Worm (Caenorhabditis elegans) whole organism, L2 larva: ENCODE data around the gene vglu-3.

Source experiments
- C34F6.9 ChIP-seq: fragments of 150-350 bp; optimal IDR thresholded peaks from 2 replicates; lab custom pipeline; 2014; ENCODE audit warnings: missing biosample characterization, missing genetic modification characterization
- F13H6.1 ChIP-seq: sonication (generic microtip); optimal IDR thresholded peaks from 2 replicates; lab custom pipeline; 2016; ENCODE audit warnings: missing genetic modification characterization, missing compliant biosample characterization
- R02D3.7 ChIP-seq: fragments of 150-350 bp; optimal IDR thresholded peaks from 2 replicates; lab custom pipeline; 2014; ENCODE audit warnings: missing biosample characterization, missing genetic modification characterization
- Y55F3AM.14 ChIP-seq: fragments of 200-800 bp; sonication (Bioruptor generic); optimal IDR thresholded peaks from 2 replicates; lab custom pipeline; 2018; ENCODE audit warnings: mild to moderate bottlenecking, missing genetic modification characterization, missing compliant biosample characterization
- ZK546.5 ChIP-seq: sonication (generic microtip); optimal IDR thresholded peaks from 2 replicates; lab custom pipeline; 2017; ENCODE audit warnings: missing biosample characterization, missing genetic modification characterization
- alr-1 ChIP-seq: fragments of 150-350 bp; optimal IDR thresholded peaks from 2 replicates; lab custom pipeline; 2014; ENCODE audit warnings: missing biosample characterization, missing genetic modification characterization
- aly-2 ChIP-seq: fragments of 150-350 bp; optimal IDR thresholded peaks from 2 replicates; lab custom pipeline; 2014; ENCODE audit warnings: missing biosample characterization, missing genetic modification characterization
- ama-1 ChIP-seq: fragments of 150-350 bp; optimal IDR thresholded peaks from 2 replicates; lab custom pipeline; 2018; ENCODE audit warnings: inconsistent platforms
- ceh-16 ChIP-seq: fragments of 150-350 bp; optimal IDR thresholded peaks from 2 replicates; lab custom pipeline; 2014; ENCODE audit warnings: missing biosample characterization, missing genetic modification characterization
- ceh-82 ChIP-seq: fragments of 150-350 bp; optimal IDR thresholded peaks from 2 replicates; lab custom pipeline; 2014; ENCODE audit warnings: missing biosample characterization, missing genetic modification characterization
- crh-2 ChIP-seq: sonication (generic microtip); optimal IDR thresholded peaks from 2 replicates; lab custom pipeline; 2017; ENCODE audit warnings: missing biosample characterization, missing genetic modification characterization
- egl-27 ChIP-seq: sonication (generic microtip); optimal IDR thresholded peaks from 3 replicates; lab custom pipeline; 2017; ENCODE audit warnings: missing biosample characterization, missing genetic modification reagents, missing genetic modification characterization
- elt-1 ChIP-seq: fragments of 150-350 bp; optimal IDR thresholded peaks from 2 replicates; lab custom pipeline; 2014; ENCODE audit warnings: missing biosample characterization, missing genetic modification characterization
- fos-1 ChIP-seq: fragments of 150-350 bp; optimal IDR thresholded peaks from 2 replicates; lab custom pipeline; 2014; ENCODE audit warnings: missing biosample characterization, missing genetic modification characterization
- lin-11 ChIP-seq: fragments of 150-350 bp; sonication (generic microtip); optimal IDR thresholded peaks from 2 replicates; lab custom pipeline; 2014; ENCODE audit warnings: missing biosample characterization, missing genetic modification characterization, inconsistent platforms, mixed read lengths
- lin-39 ChIP-seq: fragments of 150-350 bp; optimal IDR thresholded peaks from 2 replicates; lab custom pipeline; 2014; ENCODE audit warnings: missing biosample characterization, missing genetic modification reagents, missing genetic modification characterization
- lsy-2 ChIP-seq, 2 experiments: fragments of 150-350 bp in 1 of 2; sonication (generic microtip) in 1 of 2; optimal IDR thresholded peaks; 2 replicates each; lab custom pipeline; 2014 to 2017; ENCODE audit warnings: missing biosample characterization in 2 of 2, missing genetic modification characterization in 2 of 2
- mab-5 ChIP-seq: fragments of 150-350 bp; optimal IDR thresholded peaks from 2 replicates; lab custom pipeline; 2014; ENCODE audit warnings: missing biosample characterization, missing genetic modification characterization
- mdl-1 ChIP-seq, 2 experiments: fragments of 150-350 bp in 1 of 2; sonication (generic microtip) in 1 of 2; optimal IDR thresholded peaks; 2 replicates each; lab custom pipeline; 2017; ENCODE audit warnings: missing biosample characterization in 2 of 2, missing genetic modification characterization in 2 of 2
- nhr-12 ChIP-seq: fragments of 150-350 bp; optimal IDR thresholded peaks from 2 replicates; lab custom pipeline; 2014; ENCODE audit warnings: missing biosample characterization, missing genetic modification characterization
- nhr-129 ChIP-seq: fragments of 150-350 bp; optimal IDR thresholded peaks from 2 replicates; lab custom pipeline; 2014; ENCODE audit warnings: missing biosample characterization, missing genetic modification characterization
- nhr-21 ChIP-seq: fragments of 150-350 bp; optimal IDR thresholded peaks from 2 replicates; lab custom pipeline; 2014; ENCODE audit warnings: missing biosample characterization, missing genetic modification characterization
- nhr-237 ChIP-seq: fragments of 150-350 bp; optimal IDR thresholded peaks from 2 replicates; lab custom pipeline; 2014; ENCODE audit warnings: missing biosample characterization, missing genetic modification characterization
- nhr-77 ChIP-seq: fragments of 150-350 bp; optimal IDR thresholded peaks from 2 replicates; lab custom pipeline; 2014; ENCODE audit warnings: missing biosample characterization, missing genetic modification characterization
- peb-1 ChIP-seq: fragments of 150-350 bp; optimal IDR thresholded peaks from 2 replicates; lab custom pipeline; 2014; ENCODE audit warnings: missing biosample characterization, missing genetic modification characterization
- sem-4 ChIP-seq: fragments of 150-350 bp; optimal IDR thresholded peaks from 2 replicates; lab custom pipeline; 2014; ENCODE audit warnings: missing biosample characterization, missing genetic modification reagents, missing genetic modification characterization
- sma-3 ChIP-seq: sonication (generic microtip); optimal IDR thresholded peaks from 2 replicates; lab custom pipeline; 2016; ENCODE audit warnings: missing genetic modification reagents, missing genetic modification characterization, missing compliant biosample characterization
- sma-9 ChIP-seq, 2 experiments: fragments of 150-350 bp in 1 of 2; sonication (generic microtip) in 1 of 2; optimal IDR thresholded peaks; 2 replicates each; lab custom pipeline; 2014 to 2016; ENCODE audit warnings: missing genetic modification characterization in 2 of 2, mild to moderate bottlenecking in 1 of 2, missing biosample characterization in 1 of 2, missing compliant biosample characterization in 1 of 2, missing genetic modification reagents in 1 of 2, moderate library complexity in 1 of 2
- snpc-4 ChIP-seq: fragments of 150-350 bp; optimal IDR thresholded peaks from 2 replicates; lab custom pipeline; 2014; ENCODE audit warnings: missing biosample characterization, missing genetic modification characterization
- unc-39 ChIP-seq: fragments of 150-350 bp; optimal IDR thresholded peaks from 2 replicates; lab custom pipeline; 2014; ENCODE audit warnings: missing biosample characterization, missing genetic modification characterization
- unc-55 ChIP-seq: fragments of 150-350 bp; sonication (generic microtip); optimal IDR thresholded peaks from 3 replicates; lab custom pipeline; 2014; ENCODE audit warnings: missing biosample characterization, missing genetic modification reagents, missing genetic modification characterization
- unc-62 ChIP-seq: fragments of 150-350 bp; optimal IDR thresholded peaks from 2 replicates; lab custom pipeline; 2014; ENCODE audit warnings: missing biosample characterization, missing genetic modification reagents, missing genetic modification characterization
- zag-1 ChIP-seq: fragments of 150-350 bp; optimal IDR thresholded peaks from 2 replicates; lab custom pipeline; 2014; ENCODE audit warnings: missing biosample characterization, missing genetic modification characterization
- ztf-11 ChIP-seq: sonication (generic microtip); optimal IDR thresholded peaks from 2 replicates; lab custom pipeline; 2017; ENCODE audit warnings: missing biosample characterization, missing genetic modification characterization
- ztf-4 ChIP-seq: fragments of 150-350 bp; optimal IDR thresholded peaks from 2 replicates; lab custom pipeline; 2014; ENCODE audit warnings: missing biosample characterization, missing genetic modification characterization

vglu-3 gene

DNA sequence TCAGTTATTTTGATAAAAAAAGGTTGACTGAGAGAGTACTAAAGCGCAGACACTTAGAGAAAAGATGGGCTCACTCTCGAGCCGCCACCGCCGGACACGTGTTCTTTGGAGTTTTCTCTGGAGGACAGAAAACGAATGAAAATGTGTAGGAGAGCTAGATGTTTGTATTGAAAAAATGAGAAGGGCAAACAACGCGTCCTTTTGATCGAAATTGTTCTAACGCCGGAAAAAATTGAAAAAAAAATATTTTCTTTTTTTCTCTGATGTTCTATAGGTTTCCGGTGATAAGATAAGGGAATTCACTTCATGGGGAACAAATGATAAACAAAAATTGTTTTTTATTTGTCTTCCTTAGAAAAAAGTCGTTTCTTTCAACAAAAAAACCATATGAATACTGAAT is 29.6 kb downstream of the vglu-3 start:
- TF ChIP-seq nhr-77 (tag; lab: Kevin White, UChicago) (no peak), F13H6.1 (peak; percentile 32), alr-1 (tag; lab: Kevin White, UChicago) (no peak), Y55F3AM.14 (no peak), R02D3.7 (tag; lab: Kevin White, UChicago) (no peak), sma-9 (GFP tag; optimal IDR thresholded peaks at IDR 0.05; lab: Kevin White, UChicago) (peak; percentile 33), sma-9 (tag; optimal IDR thresholded peaks at IDR 0.05; lab: Kevin White, UChicago) (no peak), C34F6.9 (tag; lab: Kevin White, UChicago) (peak; percentile 19), ztf-11 (tag; lab: Kevin White, UChicago) (no peak), fos-1 (tag; lab: Kevin White, UChicago) (peak; percentile 66), crh-2 (peak; percentile 15), unc-55 (GFP tag; lab: Kevin White, UChicago) (no peak), nhr-21 (tag; lab: Kevin White, UChicago) (no peak), aly-2 (no peak), nhr-237 (tag; lab: Kevin White, UChicago) (no peak), unc-39 (tag; lab: Kevin White, UChicago) (no peak), lin-39 (tag; lab: Kevin White, UChicago) (no peak), zag-1 (tag; lab: Kevin White, UChicago) (no peak), sem-4 (tag; lab: Kevin White, UChicago) (no peak), nhr-129 (tag; lab: Kevin White, UChicago) (peak; percentile 22), snpc-4 (tag; lab: Kevin White, UChicago) (no peak), ceh-16 (tag; lab: Kevin White, UChicago) (no peak), peb-1 (no peak)

DNA sequence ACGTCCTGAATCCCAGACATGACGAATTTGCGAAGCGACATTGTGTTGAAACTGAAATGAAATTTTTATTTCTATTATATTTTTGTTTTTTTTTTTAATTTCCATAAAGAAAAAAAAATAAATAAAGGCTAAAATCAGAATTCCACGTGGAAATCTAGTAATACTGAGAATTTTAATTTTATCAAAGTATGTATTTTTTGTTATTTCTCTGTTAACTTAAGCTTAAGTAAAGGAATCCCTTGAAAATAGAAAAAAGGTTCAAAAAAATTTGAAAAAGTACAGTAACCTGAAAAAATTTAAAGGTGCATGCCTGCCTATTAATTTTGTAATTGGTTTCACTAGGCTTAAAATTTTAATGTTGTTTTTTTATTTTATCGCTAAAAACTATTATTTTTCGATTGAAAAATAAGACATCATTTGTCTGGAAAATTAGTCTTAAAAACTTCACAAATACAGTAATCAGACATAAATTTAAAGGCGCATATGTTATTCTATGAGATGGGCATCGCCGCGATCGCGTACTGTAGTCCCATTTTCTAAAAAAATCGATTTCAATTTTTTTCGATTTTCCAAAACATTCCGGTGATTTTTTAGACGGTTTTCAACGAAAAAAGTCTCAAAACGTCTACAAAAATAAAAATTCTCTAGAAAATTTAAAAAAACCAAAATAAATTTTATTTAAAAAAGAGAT is 30.3 kb downstream of the vglu-3 start, which contains the start of gene nex-2:
Gene nex-2 (minus strand): TSS at position 51 of the 691 bp plus-strand sequence.
- TF ChIP-seq unc-62 (GFP tag; lab: Kevin White, UChicago), result no peak
- no peak for TF ChIP-seq mab-5 (tag; lab: Kevin White, UChicago)
- no peak for TF ChIP-seq ZK546.5 (tag; lab: Kevin White, UChicago)
- TF ChIP-seq lin-11 (tag; lab: Kevin White, UChicago), result no peak
- no peak for TF ChIP-seq unc-39 (tag; lab: Kevin White, UChicago)
- TF ChIP-seq lsy-2 (tag; optimal IDR thresholded peaks at IDR 0.05; lab: Kevin White, UChicago), result no peak
- no peak for TF ChIP-seq egl-27 (tag; lab: Kevin White, UChicago)
- TF ChIP-seq Y55F3AM.14, result no peak

DNA sequence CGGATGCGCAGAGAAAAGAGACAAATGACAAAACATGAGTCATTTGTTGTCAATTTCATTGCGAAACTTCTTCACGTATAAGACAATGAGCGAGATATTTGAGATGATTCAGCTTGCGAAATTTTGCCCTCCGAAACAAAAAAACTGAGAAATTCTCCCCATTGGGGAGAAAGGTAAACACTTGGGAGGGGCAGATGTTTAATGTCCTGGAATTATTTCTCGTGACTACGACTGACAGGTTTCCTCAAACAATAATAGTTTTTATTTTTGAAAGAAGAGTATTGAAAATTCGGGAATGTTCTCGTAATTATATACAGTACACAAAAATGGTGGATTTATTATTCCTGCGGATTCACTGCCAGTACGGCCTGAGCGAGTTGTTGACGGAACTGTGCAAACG is 31.1 kb downstream of the vglu-3 start:
- TF ChIP-seq unc-62 (GFP tag; lab: Kevin White, UChicago) (no peak), sem-4 (tag; lab: Kevin White, UChicago) (no peak), nhr-12 (no peak), alr-1 (tag; lab: Kevin White, UChicago) (no peak), snpc-4 (tag; lab: Kevin White, UChicago) (no peak), ama-1 (peak; percentile 54), ztf-11 (tag; lab: Kevin White, UChicago) (no peak), sma-9 (GFP tag; optimal IDR thresholded peaks at IDR 0.05; lab: Kevin White, UChicago) (no peak), sma-9 (tag; optimal IDR thresholded peaks at IDR 0.05; lab: Kevin White, UChicago) (no peak), nhr-237 (tag; lab: Kevin White, UChicago) (no peak), peb-1 (no peak), fos-1 (tag; lab: Kevin White, UChicago) (no peak), lin-11 (tag; lab: Kevin White, UChicago) (no peak), mdl-1 (tag; optimal IDR thresholded peaks at IDR 0.05; lab: Kevin White, UChicago) (no peak), sma-3 (GFP tag; lab: Kevin White, UChicago) (peak; percentile 15), elt-1 (tag; lab: Kevin White, UChicago) (no peak), ZK546.5 (tag; lab: Kevin White, UChicago) (no peak), F13H6.1 (peak; percentile 36), C34F6.9 (tag; lab: Kevin White, UChicago) (peak; percentile 48), ceh-16 (tag; lab: Kevin White, UChicago) (no peak), nhr-129 (tag; lab: Kevin White, UChicago) (peak; percentile 42), ceh-82 (tag; lab: Kevin White, UChicago) (no peak), ztf-4 (tag; lab: Kevin White, UChicago) (no peak)
